Worm (Caenorhabditis elegans): ENCODE data around the gene gap-2.
A peak's percentile ranks its signal among the peaks of the same experiment; 100 is the strongest.
"Not testable (repeated sequence)": the region's sequence is repeated elsewhere in the genome, so short reads cannot be mapped to it uniquely, and the experiment has no call there.

gap-2 gene

ce11 chrX:9456579-9456978 is 15.7 kb upstream of the gap-2 start:
- TF ChIP-seq nhr-11 (tag; optimal IDR thresholded peaks at IDR 0.05), result no peak
- no peak for TF ChIP-seq daf-12 (tag; optimal IDR thresholded peaks at IDR 0.05)
- no peak for TF ChIP-seq ZK546.5 (tag; optimal IDR thresholded peaks at IDR 0.05)
- TF ChIP-seq nhr-48 (tag; optimal IDR thresholded peaks at IDR 0.05), result no peak
- TF ChIP-seq set-16 (GFP tag; IDR thresholded peaks at IDR 0.05), result no peak
- TF ChIP-seq ceh-32 (tag; optimal IDR thresholded peaks at IDR 0.05; ENCODE audit: poor library complexity), result no peak
- TF ChIP-seq zfp-3 (GFP tag; conservative IDR thresholded peaks at IDR 0.05), result no peak
- TF ChIP-seq aly-2 (tag; optimal IDR thresholded peaks at IDR 0.05), result no peak
- TF ChIP-seq ceh-20 (GFP tag; IDR thresholded peaks at IDR 0.05), result no peak
- no peak for TF ChIP-seq hlh-30 (tag; optimal IDR thresholded peaks at IDR 0.05; ENCODE audit: insufficient read depth)
- no peak for TF ChIP-seq dmd-8 (GFP tag; IDR thresholded peaks at IDR 0.05)
- TF ChIP-seq php-3 (GFP tag; IDR thresholded peaks at IDR 0.05), result no peak

ce11 chrX:9458142-9458541 is 14.1 kb upstream of the gap-2 start, which contains the start of gene tba-8:
Gene tba-8, minus strand, starts transcription at chrX:9458348.
- no peak for TF ChIP-seq lin-39 (tag; optimal IDR thresholded peaks at IDR 0.05)

ce11 chrX:9460834-9461233 is 11.4 kb upstream of the gap-2 start, which contains the start of gene ZK899.5:
Gene ZK899.5, minus strand, starts transcription at chrX:9460934.
- TF ChIP-seq mes-2 (tag; optimal IDR thresholded peaks at IDR 0.05; ENCODE audit: poor library complexity, severe bottlenecking); pha-4 (GFP tag; IDR thresholded peaks at IDR 0.05); pha-4 (tag; optimal IDR thresholded peaks at IDR 0.05); Y75B8A.6 (GFP tag; IDR thresholded peaks at IDR 0.05): not testable (repeated sequence)

ce11 chrX:9463045-9463444 is 9.2 kb upstream of the gap-2 start, which contains the start of gene ZK899.6:
Gene ZK899.6, plus strand, starts transcription at chrX:9463345.
- not testable (repeated sequence) for TF ChIP-seq dmd-8 (GFP tag; IDR thresholded peaks at IDR 0.05); zip-2 (tag; optimal IDR thresholded peaks at IDR 0.05); nhr-102 (tag; optimal IDR thresholded peaks at IDR 0.05)

DNA sequence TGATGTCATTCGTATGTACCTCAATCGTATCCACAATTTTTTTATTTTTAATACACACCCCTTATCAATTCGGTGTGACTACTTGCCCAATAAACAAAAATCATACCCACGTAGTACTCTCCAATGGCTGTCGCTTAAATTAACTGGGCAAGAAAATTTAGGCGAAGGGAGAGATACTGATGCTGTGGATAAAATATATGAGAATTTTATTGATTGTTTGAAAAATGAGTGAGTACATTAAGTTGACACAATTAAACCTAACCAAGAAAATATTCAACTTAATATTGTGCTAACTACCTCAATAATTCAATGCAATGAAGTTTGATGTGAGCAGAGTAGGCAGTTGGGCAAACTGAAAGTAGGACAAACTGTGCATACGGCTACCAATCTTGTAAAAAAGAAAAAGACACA is 6.5 kb upstream of the gap-2 start:
- TF ChIP-seq lin-15B (tag; optimal IDR thresholded peaks at IDR 0.05), result peak; percentile 5
- 0 out of 2 replicates have a peak, but pooled peaks have one; percentile 44 for TF ChIP-seq zip-11 (GFP tag; IDR thresholded peaks at IDR 0.05)
- peak; percentile 100 for TF ChIP-seq nhr-102 (tag; optimal IDR thresholded peaks at IDR 0.05)
- peak; percentile 89 for TF ChIP-seq zfp-2 (tag; optimal IDR thresholded peaks at IDR 0.05)
- peak; percentile 99 for TF ChIP-seq F37D6.2 (tag; optimal IDR thresholded peaks at IDR 0.05)
- TF ChIP-seq arid-1 (GFP tag; conservative IDR thresholded peaks at IDR 0.05), result peak; percentile 90
- TF ChIP-seq mep-1 (tag; optimal IDR thresholded peaks at IDR 0.05), result peak; percentile 100
- peak; percentile 82 for TF ChIP-seq ceh-82 (tag; optimal IDR thresholded peaks at IDR 0.05)
- TF ChIP-seq jun-1 (tag; optimal IDR thresholded peaks at IDR 0.05), result peak; percentile 99
- peak; percentile 93 for TF ChIP-seq T20F7.1 (GFP tag; optimal IDR thresholded peaks at IDR 0.05)
- peak; percentile 97 for TF ChIP-seq hlh-11 (tag; optimal IDR thresholded peaks at IDR 0.05)
- TF ChIP-seq lin-1 (GFP tag; IDR thresholded peaks at IDR 0.05), result peak; percentile 93
- peak; percentile 83 to 99 for TF ChIP-seq unc-62 (GFP tag; optimal IDR thresholded peaks at IDR 0.05 in 1 of 2)
- peak; percentile 87 for TF ChIP-seq unc-62 (tag; optimal IDR thresholded peaks at IDR 0.05)
- peak; percentile 75 for TF ChIP-seq nhr-41 (GFP tag; IDR thresholded peaks at IDR 0.05)
- peak; percentile 98 for TF ChIP-seq ctbp-1 (GFP tag; IDR thresholded peaks at IDR 0.05)
- TF ChIP-seq F10B5.3 (tag; optimal IDR thresholded peaks at IDR 0.05), result peak; percentile 96
- peak; percentile 78; the same call in 1 of the 2 replicates for TF ChIP-seq Y75B8A.6 (GFP tag; IDR thresholded peaks at IDR 0.05)
- TF ChIP-seq nhr-76 (tag; optimal IDR thresholded peaks at IDR 0.05), result peak; percentile 85
- TF ChIP-seq mxl-3 (GFP tag; optimal IDR thresholded peaks at IDR 0.05), result peak; percentile 95
- peak; percentile 98 for TF ChIP-seq tra-1 (GFP tag; IDR thresholded peaks at IDR 0.05)
- TF ChIP-seq daf-19 (GFP tag; conservative IDR thresholded peaks at IDR 0.05), result peak; percentile 98
- TF ChIP-seq hmg-1.1 (GFP tag; IDR thresholded peaks at IDR 0.05), result peak; percentile 100
- peak; percentile 100 for TF ChIP-seq nhr-77 (tag; optimal IDR thresholded peaks at IDR 0.05)
- peak; percentile 88 for TF ChIP-seq lin-38 (GFP tag; IDR thresholded peaks at IDR 0.05)
- TF ChIP-seq ces-1 (GFP tag; optimal IDR thresholded peaks at IDR 0.05), result peak; percentile 96
- no peak for TF ChIP-seq daf-12 (tag; optimal IDR thresholded peaks at IDR 0.05)
- peak; percentile 88 for TF ChIP-seq mxl-2 (GFP tag; conservative IDR thresholded peaks at IDR 0.05)
